Worm (Caenorhabditis elegans) whole organism, L2 larva: ENCODE results near the gene Y39A1A.24.

ENCODE experiments used
- ceh-82 ChIP-seq: fragments of 150-350 bp; optimal IDR thresholded peaks from 2 replicates; lab custom pipeline; 2014; ENCODE audit warnings: missing biosample characterization, missing genetic modification characterization
- nhr-11 ChIP-seq: fragments of 150-350 bp; optimal IDR thresholded peaks from 2 replicates; lab custom pipeline; 2014; ENCODE audit warnings: missing biosample characterization, missing genetic modification characterization
- snpc-4 ChIP-seq: fragments of 150-350 bp; optimal IDR thresholded peaks from 2 replicates; lab custom pipeline; 2014; ENCODE audit warnings: missing biosample characterization, missing genetic modification characterization

ce11 chrIII:10600138-10600626 is 12.3 kb upstream of the Y39A1A.24 start, which contains the start of gene epg-6:
- TF ChIP-seq snpc-4 (tag; lab: Kevin White, UChicago) (no peak), ceh-82 (tag; lab: Kevin White, UChicago) (no peak), nhr-11 (tag; lab: Kevin White, UChicago) (no peak)
